Worm (Caenorhabditis elegans): ENCODE data around the gene srg-9.

The srg-9 gene

DNA sequence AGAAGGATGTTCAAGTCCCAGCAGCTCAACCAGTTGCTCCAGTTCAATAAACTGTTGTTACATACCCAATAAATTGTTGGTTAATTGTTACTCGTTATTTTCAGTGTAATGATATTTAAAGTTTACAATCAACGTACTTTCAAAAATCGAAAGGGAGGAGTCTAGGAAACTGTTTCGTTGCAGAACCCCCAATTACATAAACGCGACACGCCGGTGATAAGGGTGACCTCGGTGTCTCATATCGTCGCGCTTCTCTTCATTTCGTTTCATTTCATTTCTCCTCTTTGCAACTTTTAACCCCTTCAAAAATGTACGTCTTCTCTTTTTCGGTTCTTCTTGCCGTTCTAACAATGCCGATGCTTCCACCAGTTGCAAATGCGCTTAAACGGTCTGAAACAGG lies 48.7 kb downstream of the srg-9 start, which contains the start of gene C23G10.2:
Gene C23G10.2, plus strand, starts transcription at position 184 of the 400 bp plus-strand sequence.
- TF ChIP-seq lsy-2 (tag; optimal IDR thresholded peaks at IDR 0.05) (peak in 1 of 2 experiments; percentile 36), C34B4.2 (tag; optimal IDR thresholded peaks at IDR 0.05) (no peak), pag-3 (tag; optimal IDR thresholded peaks at IDR 0.05; ENCODE audit: borderline replicate concordance, insufficient read depth) (no peak), blmp-1 (tag; optimal IDR thresholded peaks at IDR 0.05) (peak; percentile 14), ztf-4 (tag; optimal IDR thresholded peaks at IDR 0.05) (no peak), C04F5.9 (tag; optimal IDR thresholded peaks at IDR 0.05) (no peak), egl-27 (tag; optimal IDR thresholded peaks at IDR 0.05) (no peak), nhr-12 (tag; optimal IDR thresholded peaks at IDR 0.05) (no peak), lin-14 (GFP tag; optimal IDR thresholded peaks at IDR 0.05) (no peak), elt-3 (tag; optimal IDR thresholded peaks at IDR 0.05) (peak in 1 of 6 experiments; percentile 58), ces-1 (GFP tag; optimal IDR thresholded peaks at IDR 0.05) (no peak)

DNA sequence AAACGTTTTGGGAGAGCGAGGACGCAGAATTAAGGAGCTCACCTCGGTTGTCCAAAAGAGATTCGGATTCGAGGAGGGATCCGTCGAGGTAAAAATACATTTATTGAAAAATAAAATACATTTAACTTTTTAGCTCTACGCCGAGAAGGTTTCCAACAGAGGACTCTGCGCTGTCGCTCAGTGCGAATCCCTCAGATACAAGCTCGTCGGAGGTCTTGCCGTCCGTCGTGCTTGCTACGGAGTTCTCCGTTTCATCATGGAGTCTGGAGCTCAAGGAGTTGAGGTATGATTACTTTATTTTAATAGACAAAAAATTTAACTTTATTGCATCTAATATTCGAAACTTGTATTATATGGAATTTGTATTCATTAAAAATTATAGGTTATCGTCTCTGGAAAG lies 49.5 kb downstream of the srg-9 start:
- no peak for TF ChIP-seq C04F5.9 (tag; optimal IDR thresholded peaks at IDR 0.05)
- TF ChIP-seq zag-1 (tag; optimal IDR thresholded peaks at IDR 0.05) = no peak
- TF ChIP-seq ztf-4 (tag; optimal IDR thresholded peaks at IDR 0.05) = no peak
- no peak for TF ChIP-seq jun-1 (tag; optimal IDR thresholded peaks at IDR 0.05)
- TF ChIP-seq ces-1 (GFP tag; optimal IDR thresholded peaks at IDR 0.05) = no peak
- TF ChIP-seq nhr-237 (tag; optimal IDR thresholded peaks at IDR 0.05) = no peak
- no peak for TF ChIP-seq dsc-1 (tag; optimal IDR thresholded peaks at IDR 0.05)
- TF ChIP-seq lin-13 (GFP tag; optimal IDR thresholded peaks at IDR 0.05) = no peak

DNA sequence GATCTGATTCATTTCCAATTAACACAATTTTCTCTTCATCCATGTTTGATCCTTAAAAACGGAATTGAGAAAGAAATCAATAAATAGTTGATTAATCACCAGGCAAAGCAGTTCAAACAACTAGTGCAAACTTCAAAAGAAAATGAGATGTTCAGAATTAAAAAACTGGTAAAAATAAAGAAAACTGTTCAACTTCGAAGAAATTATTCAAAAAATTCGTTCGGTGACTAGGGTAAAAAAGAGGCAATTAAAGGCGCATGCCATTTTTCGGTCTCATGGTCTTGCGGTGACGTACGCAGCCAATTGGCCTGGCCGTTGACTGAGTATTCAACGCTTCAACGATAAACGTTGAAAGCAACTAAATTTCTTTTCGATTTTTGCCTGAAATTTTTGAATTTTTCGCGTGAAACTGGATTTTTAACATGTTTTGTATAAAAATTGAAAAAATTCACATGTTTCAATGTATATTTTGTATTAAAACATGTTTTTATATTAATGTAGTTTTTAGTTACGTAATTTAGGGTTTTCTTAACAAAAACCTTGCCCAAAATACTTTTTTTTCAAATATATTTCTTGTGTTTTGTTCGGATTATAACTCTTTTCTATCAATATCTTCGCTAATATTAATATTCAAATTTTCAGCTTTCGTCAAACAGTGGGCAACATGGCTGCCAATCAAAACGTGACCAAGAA lies 50.3 kb downstream of the srg-9 start, which contains the start of the genes sna-3 and rps-3:
Gene sna-3, minus strand, starts transcription at position 51 of the 693 bp plus-strand sequence.
Gene rps-3, plus strand, starts transcription at position 643 of the 693 bp plus-strand sequence.
- no peak for TF ChIP-seq pax-3 (tag; optimal IDR thresholded peaks at IDR 0.05)
- no peak for TF ChIP-seq pag-3 (tag; optimal IDR thresholded peaks at IDR 0.05; ENCODE audit: borderline replicate concordance, insufficient read depth)
- no peak for TF ChIP-seq fkh-10 (GFP tag; optimal IDR thresholded peaks at IDR 0.05)
- TF ChIP-seq mef-2 (tag; optimal IDR thresholded peaks at IDR 0.05) = no peak
- TF ChIP-seq egl-13 (tag; optimal IDR thresholded peaks at IDR 0.05) = no peak
- peak; percentile 27 for TF ChIP-seq snpc-4 (tag; optimal IDR thresholded peaks at IDR 0.05)
- TF ChIP-seq F16B12.6 (tag; optimal IDR thresholded peaks at IDR 0.05) = peak; percentile 54
- no peak for TF ChIP-seq unc-62 (GFP tag; optimal IDR thresholded peaks at IDR 0.05)
- peak; percentile 51 for TF ChIP-seq fos-1 (tag; optimal IDR thresholded peaks at IDR 0.05)
- peak; percentile 27 for TF ChIP-seq hpl-2 (GFP tag; optimal IDR thresholded peaks at IDR 0.05)
- TF ChIP-seq nhr-47 (tag; optimal IDR thresholded peaks at IDR 0.05) = peak; percentile 72
- TF ChIP-seq lin-14 (GFP tag; optimal IDR thresholded peaks at IDR 0.05) = peak; percentile 70
- TF ChIP-seq xbp-1 (tag; optimal IDR thresholded peaks at IDR 0.05) = peak; percentile 74
- TF ChIP-seq vab-15 (tag; optimal IDR thresholded peaks at IDR 0.05) = peak; percentile 44
- TF ChIP-seq egl-27 (tag; optimal IDR thresholded peaks at IDR 0.05) = no peak
- peak; percentile 44 for TF ChIP-seq dsc-1 (tag; optimal IDR thresholded peaks at IDR 0.05)
- TF ChIP-seq nhr-237 (tag; optimal IDR thresholded peaks at IDR 0.05) = peak; percentile 11
- TF ChIP-seq hlh-4 (tag; optimal IDR thresholded peaks at IDR 0.05) = no peak
- TF ChIP-seq Y116A8C.19 (tag; optimal IDR thresholded peaks at IDR 0.05; ENCODE audit: borderline replicate concordance) = no peak
- no peak for TF ChIP-seq aha-1 (tag; optimal IDR thresholded peaks at IDR 0.05)
- TF ChIP-seq sox-4 (tag; optimal IDR thresholded peaks at IDR 0.05) = no peak
- no peak for TF ChIP-seq mab-9 (GFP tag; IDR thresholded peaks at IDR 0.05)
- peak; percentile 76 for TF ChIP-seq skn-1 (tag; optimal IDR thresholded peaks at IDR 0.05)
- no peak for TF ChIP-seq hlh-17 (GFP tag; optimal IDR thresholded peaks at IDR 0.05; ENCODE audit: borderline replicate concordance)
- TF ChIP-seq nhr-90 (tag; optimal IDR thresholded peaks at IDR 0.05; ENCODE audit: poor library complexity) = peak; percentile 57
- TF ChIP-seq lin-39 (tag; optimal IDR thresholded peaks at IDR 0.05) = peak; percentile 23
- TF ChIP-seq ztf-4 (tag; optimal IDR thresholded peaks at IDR 0.05) = peak; percentile 7
- TF ChIP-seq fkh-8 (tag; optimal IDR thresholded peaks at IDR 0.05) = peak; percentile 66
- peak; percentile 76 for TF ChIP-seq nhr-19 (GFP tag; conservative IDR thresholded peaks at IDR 0.05)
- no peak for TF ChIP-seq ets-5 (GFP tag; IDR thresholded peaks at IDR 0.05)
- TF ChIP-seq sptf-1 (tag; optimal IDR thresholded peaks at IDR 0.05) = no peak
- no peak for TF ChIP-seq ceh-63 (GFP tag; optimal IDR thresholded peaks at IDR 0.05)
- TF ChIP-seq grh-1 (GFP tag; IDR thresholded peaks at IDR 0.05) = 0 out of 2 replicates have a peak, but pooled peaks have one; percentile 27
- peak; percentile 75 for TF ChIP-seq nhr-85 (tag)
- TF ChIP-seq C16A3.4 (tag; optimal IDR thresholded peaks at IDR 0.05) = peak; percentile 89
- TF ChIP-seq nhr-11 (tag; optimal IDR thresholded peaks at IDR 0.05) = no peak
- no peak for TF ChIP-seq jun-1 (tag; optimal IDR thresholded peaks at IDR 0.05)

Measured in whole organism, L1 larva.